Fruit fly (Drosophila melanogaster): ENCODE results near the gene Pgant6.

The Pgant6 gene

DNA sequence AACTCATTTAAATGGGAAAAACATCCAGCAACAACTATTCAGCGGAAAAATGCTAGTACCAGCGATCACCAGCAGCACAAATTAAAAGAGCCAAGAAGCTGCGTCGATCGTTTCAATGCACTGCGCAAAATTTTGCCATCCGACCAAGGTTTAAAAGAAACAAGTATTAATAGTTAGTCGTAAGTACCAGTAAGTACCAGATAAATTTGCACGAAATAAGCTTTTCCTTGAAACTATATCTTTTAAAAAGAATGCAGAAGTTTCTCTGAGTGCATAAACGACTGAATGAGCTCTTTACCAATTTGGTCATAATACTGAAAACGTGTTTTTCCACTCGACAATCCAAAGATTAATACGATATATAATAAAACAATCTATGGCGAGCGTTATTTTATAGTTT lies 48.8 kb upstream of the Pgant6 start (continued):
- TF ChIP-seq dimm (GFP tag; IDR thresholded peaks at IDR 0.05) (no peak), kah (GFP tag; optimal IDR thresholded peaks at IDR 0.05) (no peak), h (optimal IDR thresholded peaks at IDR 0.05) (no peak), dmrt99B (tag; optimal IDR thresholded peaks at IDR 0.05) (peak; percentile 34), HLH3B (GFP tag; IDR thresholded peaks at IDR 0.05) (peak; percentile 57; the same call in 1 of the 2 replicates), CG4617 (GFP tag; optimal IDR thresholded peaks at IDR 0.05; ENCODE audit: borderline replicate concordance) (peak; percentile 14), grau (tag; optimal IDR thresholded peaks at IDR 0.05) (peak; percentile 74), gce (GFP tag; IDR thresholded peaks at IDR 0.05) (0 out of 3 replicates have a peak, but pooled peaks have one; percentile 10), pb (GFP tag; optimal IDR thresholded peaks at IDR 0.05) (peak; percentile 25), Six4 (GFP tag; optimal IDR thresholded peaks at IDR 0.05) (peak; percentile 5), CG4360 (GFP tag; IDR thresholded peaks at IDR 0.05) (0 out of 2 replicates have a peak, but pooled peaks have one; percentile 27), D19B (GFP tag; optimal IDR thresholded peaks at IDR 0.05) (peak; percentile 15), btn (GFP tag; optimal IDR thresholded peaks at IDR 0.05) (no peak), Mad (GFP tag; optimal IDR thresholded peaks at IDR 0.05) (peak; percentile 39), eyg (GFP tag; optimal IDR thresholded peaks at IDR 0.05) (peak; percentile 24), Ssrp (tag; optimal IDR thresholded peaks at IDR 0.05) (peak; percentile 58), Atf3 (GFP tag; optimal IDR thresholded peaks at IDR 0.05) (peak; percentile 4), CG1603 (tag; optimal IDR thresholded peaks at IDR 0.05) (peak; percentile 73), CG18599 (GFP tag; optimal IDR thresholded peaks at IDR 0.05) (peak; percentile 73), Stat92E (GFP tag; optimal IDR thresholded peaks at IDR 0.05) (no peak), CG7357 (GFP tag; IDR thresholded peaks at IDR 0.05) (peak; percentile 58; the same call in 1 of the 3 replicates), CG2712 (tag; optimal IDR thresholded peaks at IDR 0.05) (peak; percentile 63), CG13894 (tag; optimal IDR thresholded peaks at IDR 0.05) (no peak), aop (GFP tag; IDR thresholded peaks at IDR 0.05) (no peak), CG3847 (GFP tag; IDR thresholded peaks at IDR 0.05) (peak; percentile 66), ken (GFP tag; IDR thresholded peaks at IDR 0.05) (no peak), da (GFP tag; optimal IDR thresholded peaks at IDR 0.05) (no peak), CG9876 (GFP tag; optimal IDR thresholded peaks at IDR 0.05) (peak; percentile 38), ham (GFP tag; IDR thresholded peaks at IDR 0.05) (no peak), Dll (GFP tag; IDR thresholded peaks at IDR 0.05; ENCODE audit: partially characterized antibody) (no peak), CG30403 (GFP tag; optimal IDR thresholded peaks at IDR 0.05) (peak; percentile 73), CG18262 (tag; optimal IDR thresholded peaks at IDR 0.05) (peak; percentile 44), CG17912 (GFP tag; optimal IDR thresholded peaks at IDR 0.05) (no peak), CG3407 (GFP tag; optimal IDR thresholded peaks at IDR 0.05) (peak; percentile 5), ci (GFP tag; IDR thresholded peaks at IDR 0.05) (peak; percentile 76; the same call in 2 of the 3 replicates), Vsx1 (GFP tag; optimal IDR thresholded peaks at IDR 0.05) (no peak), B-H1 (GFP tag; IDR thresholded peaks at IDR 0.05) (peak; percentile 34; the same call in 1 of the 3 replicates), vvl (GFP tag; IDR thresholded peaks at IDR 0.05) (peak; percentile 78), Hr78 (GFP tag; optimal IDR thresholded peaks at IDR 0.05) (no peak), dpn (GFP tag; optimal IDR thresholded peaks at IDR 0.05) (peak; percentile 77 to 81), CG4404 (GFP tag; IDR thresholded peaks at IDR 0.05) (peak; percentile 43; the same call in 1 of the 2 replicates), CG4282 (GFP tag; optimal IDR thresholded peaks at IDR 0.05) (peak; percentile 3), CG8944 (GFP tag; optimal IDR thresholded peaks at IDR 0.05) (peak; percentile 55), hkb (optimal IDR thresholded peaks at IDR 0.05) (no peak), hkb (GFP tag; IDR thresholded peaks at IDR 0.05) (peak; percentile 72), gsb (GFP tag; IDR thresholded peaks at IDR 0.05) (peak; percentile 65), Sox100B (GFP tag; optimal IDR thresholded peaks at IDR 0.05) (peak; percentile 44), Dfd (GFP tag; optimal IDR thresholded peaks at IDR 0.05) (no peak), CG42726 (GFP tag; IDR thresholded peaks at IDR 0.05; ENCODE audit: partially characterized antibody) (no peak), CG10654 (GFP tag; optimal IDR thresholded peaks at IDR 0.05) (peak; percentile 51), NC2α (GFP tag; optimal IDR thresholded peaks at IDR 0.05) (no peak), CG17328 (GFP tag; IDR thresholded peaks at IDR 0.05) (peak; percentile 71)

All from whole organism, embryonic.